Worm (Caenorhabditis elegans): ENCODE results near the gene R12C12.9.

Gene R12C12.9

DNA sequence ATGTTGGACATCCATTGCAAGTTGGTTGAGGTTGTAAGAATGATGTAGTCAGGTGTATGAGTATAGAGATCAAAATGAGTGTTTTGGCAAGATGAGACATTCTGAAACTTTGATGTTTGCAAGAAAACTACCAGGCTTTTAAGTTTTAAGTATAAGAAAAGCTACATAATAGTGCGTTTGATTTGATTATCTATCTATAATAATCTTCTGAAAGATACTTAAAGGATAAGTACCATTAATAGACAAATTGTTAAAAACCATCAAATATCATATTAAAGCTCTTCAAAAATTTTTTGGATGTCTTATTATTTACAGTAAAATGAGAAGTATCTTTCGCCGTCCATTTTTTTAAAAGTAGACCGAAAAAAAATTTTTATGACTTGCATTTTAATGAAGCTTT, 18.4 kb upstream of the R12C12.9 start, which contains the start of gene R12C12.10:
R12C12.10 (minus strand) TSS at position 101 of the 400 bp plus-strand sequence.
- TF ChIP-seq sptf-1 (tag; optimal IDR thresholded peaks at IDR 0.05) (no peak), nhr-237 (tag; optimal IDR thresholded peaks at IDR 0.05) (no peak), blmp-1 (tag; optimal IDR thresholded peaks at IDR 0.05) (no peak), mls-2 (tag; optimal IDR thresholded peaks at IDR 0.05) (no peak), zip-8 (tag; optimal IDR thresholded peaks at IDR 0.05) (no peak), ces-1 (GFP tag; optimal IDR thresholded peaks at IDR 0.05) (no peak), ceh-43 (GFP tag; optimal IDR thresholded peaks at IDR 0.05) (no peak), nhr-2 (tag; optimal IDR thresholded peaks at IDR 0.05) (no peak), M03D4.4 (tag; optimal IDR thresholded peaks at IDR 0.05) (no peak), lin-32 (GFP tag; optimal IDR thresholded peaks at IDR 0.05) (no peak), snpc-4 (tag; optimal IDR thresholded peaks at IDR 0.05) (no peak), ceh-83 (GFP tag; optimal IDR thresholded peaks at IDR 0.05) (no peak), sem-2 (GFP tag; optimal IDR thresholded peaks at IDR 0.05) (no peak), tbx-8 (GFP tag; optimal IDR thresholded peaks at IDR 0.05) (no peak), drap-1 (GFP tag; optimal IDR thresholded peaks at IDR 0.05) (no peak), hlh-1 (tag; optimal IDR thresholded peaks at IDR 0.05) (no peak)

DNA sequence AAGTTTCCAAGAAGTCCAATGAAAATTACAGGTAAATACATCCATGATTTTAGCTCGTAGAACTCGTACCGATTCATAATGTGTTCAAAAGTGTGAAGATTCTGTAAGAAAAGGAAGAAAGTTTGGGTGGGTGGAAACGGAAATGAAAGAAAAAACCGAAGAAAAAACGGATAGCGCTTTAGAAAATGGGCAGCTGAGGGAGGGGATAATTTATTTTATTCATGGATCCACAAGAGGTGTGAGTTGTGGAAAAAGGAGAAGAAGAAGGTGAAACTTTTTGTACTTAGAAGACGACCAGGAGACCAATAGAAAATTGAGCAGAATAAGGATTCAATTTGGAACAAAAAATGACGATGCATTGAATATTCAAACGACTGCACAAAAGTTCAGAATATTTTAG, 6.3 kb upstream of the R12C12.9 start, which contains the start of gene frpr-16:
frpr-16 (minus strand) TSS at position 101 of the 400 bp plus-strand sequence.
- TF ChIP-seq nhr-237 (tag; optimal IDR thresholded peaks at IDR 0.05): no peak
- TF ChIP-seq M03D4.4 (tag; optimal IDR thresholded peaks at IDR 0.05): no peak
- TF ChIP-seq elt-1 (tag; optimal IDR thresholded peaks at IDR 0.05; ENCODE audit: borderline replicate concordance, insufficient read depth): no peak
- no peak for TF ChIP-seq ham-2 (GFP tag; optimal IDR thresholded peaks at IDR 0.05)
- TF ChIP-seq bed-3 (GFP tag; optimal IDR thresholded peaks at IDR 0.05): no peak
- TF ChIP-seq lin-32 (GFP tag; optimal IDR thresholded peaks at IDR 0.05): no peak
- no peak for TF ChIP-seq hlh-1 (tag; optimal IDR thresholded peaks at IDR 0.05)
- no peak for TF ChIP-seq flh-1 (GFP tag; optimal IDR thresholded peaks at IDR 0.05)
- TF ChIP-seq nhr-12 (tag; optimal IDR thresholded peaks at IDR 0.05): no peak

DNA sequence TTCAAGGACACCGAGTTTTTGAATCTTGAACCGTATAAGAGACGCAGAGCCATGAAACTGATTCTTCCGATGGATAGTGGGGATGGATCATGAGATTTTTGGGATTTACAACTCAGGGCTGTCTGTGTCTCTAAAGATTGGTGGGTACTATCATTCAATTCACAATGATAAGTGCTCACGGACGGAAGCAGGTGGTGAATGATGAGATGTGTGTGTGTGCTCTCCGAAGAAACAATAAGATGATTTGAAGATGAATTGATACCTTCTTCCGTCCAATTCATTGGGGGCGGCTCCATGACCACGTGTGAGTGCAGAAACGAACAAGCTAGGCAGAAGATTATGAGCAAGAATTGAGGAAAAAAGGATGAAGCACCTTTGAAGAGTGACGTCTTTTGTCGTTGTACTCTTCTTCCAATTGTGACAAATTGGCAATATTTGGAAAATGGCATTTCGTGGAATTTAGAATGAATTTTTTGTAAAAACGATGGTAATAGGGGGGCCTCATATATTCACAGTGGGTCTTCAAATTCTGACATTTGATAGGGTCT, 3.9 kb upstream of the R12C12.9 start:
- TF ChIP-seq nhr-76 (tag; optimal IDR thresholded peaks at IDR 0.05) (no peak), unc-120 (tag; optimal IDR thresholded peaks at IDR 0.05; ENCODE audit: poor library complexity, severe bottlenecking) (peak; percentile 64), blmp-1 (tag; optimal IDR thresholded peaks at IDR 0.05) (no peak), ces-1 (GFP tag; optimal IDR thresholded peaks at IDR 0.05) (no peak), unc-62 (GFP tag; optimal IDR thresholded peaks at IDR 0.05) (peak; percentile 80), hlh-1 (tag; optimal IDR thresholded peaks at IDR 0.05) (peak; percentile 36), M03D4.4 (tag; optimal IDR thresholded peaks at IDR 0.05) (no peak), sptf-1 (tag; optimal IDR thresholded peaks at IDR 0.05) (no peak), tbx-8 (GFP tag; optimal IDR thresholded peaks at IDR 0.05) (no peak), drap-1 (GFP tag; optimal IDR thresholded peaks at IDR 0.05) (no peak), bed-3 (GFP tag; optimal IDR thresholded peaks at IDR 0.05) (no peak), nhr-237 (tag; optimal IDR thresholded peaks at IDR 0.05) (no peak), snpc-4 (tag; optimal IDR thresholded peaks at IDR 0.05) (no peak), ceh-39 (tag; optimal IDR thresholded peaks at IDR 0.05) (no peak), mls-2 (tag; optimal IDR thresholded peaks at IDR 0.05) (no peak), ceh-83 (GFP tag; optimal IDR thresholded peaks at IDR 0.05) (no peak), mab-5 (tag; optimal IDR thresholded peaks at IDR 0.05) (no peak)

DNA sequence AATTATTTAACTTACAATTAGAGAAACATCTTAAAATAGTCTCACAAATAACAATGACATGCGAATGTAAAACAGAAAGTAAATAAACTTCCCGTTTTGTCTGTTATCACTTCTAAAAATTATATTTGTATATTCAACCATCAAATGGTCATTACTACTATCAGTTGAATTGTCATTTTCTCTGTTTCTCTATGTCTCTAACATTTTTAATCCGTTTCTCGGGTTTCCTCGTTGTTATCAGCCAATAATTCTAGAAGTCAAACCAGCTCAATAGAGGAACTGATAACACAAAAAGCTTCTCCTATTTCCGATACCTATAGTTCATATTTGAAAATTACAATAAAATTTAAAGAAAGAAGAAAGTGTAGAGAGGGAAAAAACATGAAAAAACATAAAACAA, 1.9 kb upstream of the R12C12.9 start:
- TF ChIP-seq ham-2 (GFP tag; optimal IDR thresholded peaks at IDR 0.05) (no peak), sem-2 (GFP tag; optimal IDR thresholded peaks at IDR 0.05) (no peak), unc-120 (tag; optimal IDR thresholded peaks at IDR 0.05; ENCODE audit: poor library complexity, severe bottlenecking) (no peak)

DNA sequence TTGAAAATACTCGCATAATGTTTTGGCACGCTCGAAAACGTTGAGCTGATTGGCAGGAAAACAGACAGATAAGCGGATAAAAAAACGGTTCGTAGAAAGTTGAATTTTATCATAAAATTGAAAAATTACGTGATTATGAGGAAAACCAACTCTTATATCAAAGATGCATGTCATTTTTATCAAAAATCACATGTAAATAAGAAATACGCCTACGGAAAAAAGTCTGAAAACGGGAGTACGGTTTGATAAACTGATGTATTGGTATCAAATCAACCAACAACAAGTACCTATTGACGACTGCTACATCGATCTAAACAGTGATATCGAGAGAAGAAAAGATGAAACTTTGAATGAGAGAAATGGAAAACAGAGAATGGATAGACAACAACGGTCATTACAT, 868 bp upstream of the R12C12.9 start:
- no peak for TF ChIP-seq nhr-237 (tag; optimal IDR thresholded peaks at IDR 0.05)
- TF ChIP-seq ceh-39 (tag; optimal IDR thresholded peaks at IDR 0.05): no peak
- TF ChIP-seq snpc-4 (tag; optimal IDR thresholded peaks at IDR 0.05): no peak
- no peak for TF ChIP-seq nhr-12 (tag; optimal IDR thresholded peaks at IDR 0.05)
- no peak for TF ChIP-seq ceh-83 (GFP tag; optimal IDR thresholded peaks at IDR 0.05)
- TF ChIP-seq pha-4 (tag; optimal IDR thresholded peaks at IDR 0.05): no peak
- TF ChIP-seq sptf-1 (tag; optimal IDR thresholded peaks at IDR 0.05): no peak
- TF ChIP-seq lsy-2 (tag; optimal IDR thresholded peaks at IDR 0.05): no peak
- no peak for TF ChIP-seq sem-2 (GFP tag; optimal IDR thresholded peaks at IDR 0.05)
- TF ChIP-seq nhr-76 (tag; optimal IDR thresholded peaks at IDR 0.05): no peak

Data from whole organism, mixed stage, embryonic.